Worm (Caenorhabditis elegans) whole organism, young adult: Measurements from ENCODE around the gene npr-5.
A peak's percentile ranks its signal among the peaks of the same experiment; 100 is the strongest.

Source experiments
- F10E7.11 ChIP-seq: sonication (generic microtip); optimal IDR thresholded peaks from 2 replicates; lab custom pipeline; 2017; ENCODE audit warnings: mild to moderate bottlenecking, missing genetic modification characterization, moderate library complexity, missing compliant biosample characterization
- F37B4.10 ChIP-seq: fragments of 200-800 bp; sonication (Bioruptor generic); IDR thresholded peaks from 2 replicates; pipeline ENCODE4 v1.3.6; 2022; ENCODE audit warnings: missing genetic modification characterization, missing compliant biosample characterization
- akir-1 ChIP-seq: fragments of 200-800 bp; sonication (Bioruptor generic); optimal IDR thresholded peaks from 2 replicates; lab custom pipeline; 2018; ENCODE audit warnings: mild to moderate bottlenecking, missing genetic modification characterization, moderate library complexity, missing compliant biosample characterization
- attf-5 ChIP-seq: fragments of 200-800 bp; sonication (Bioruptor generic); optimal IDR thresholded peaks from 2 replicates; lab custom pipeline; 2018; ENCODE audit warnings: mild to moderate bottlenecking, missing genetic modification characterization, missing compliant biosample characterization
- attf-6 ChIP-seq: fragments of 200-800 bp; sonication (Bioruptor generic); IDR thresholded peaks from 2 replicates; pipeline ENCODE4 v1.3.6; 2022; ENCODE audit warnings: missing genetic modification reagents, missing genetic modification characterization, missing compliant biosample characterization
- cebp-1 ChIP-seq, 2 experiments: fragments of 200-800 bp in 1 of 2; sonication (Bioruptor generic) in 1 of 2; sonication (generic microtip) in 1 of 2; IDR thresholded peaks in 1 of 2; optimal IDR thresholded peaks in 1 of 2; 2 replicates each; pipeline versions ENCODE4 v1.3.6 to Lab custom; 2017 to 2022; ENCODE audit warnings: missing compliant biosample characterization in 2 of 2, missing genetic modification characterization in 2 of 2, mild to moderate bottlenecking in 1 of 2, missing genetic modification reagents in 1 of 2, moderate library complexity in 1 of 2
- ceh-58 ChIP-seq: fragments of 200-800 bp; sonication (Bioruptor generic); IDR thresholded peaks from 2 replicates; pipeline ENCODE4 v1.3.6; 2022; ENCODE audit warnings: missing genetic modification characterization, missing compliant biosample characterization
- ceh-91 ChIP-seq: fragments of 200-800 bp; sonication (Bioruptor generic); IDR thresholded peaks from 2 replicates; pipeline ENCODE4 v1.3.6; 2022; ENCODE audit warnings: missing genetic modification reagents, missing genetic modification characterization, missing compliant biosample characterization
- dox-1 ChIP-seq: fragments of 200-800 bp; sonication (Bioruptor generic); IDR thresholded peaks from 2 replicates; pipeline ENCODE4 v1.3.6; 2022; ENCODE audit warnings: missing genetic modification reagents, missing genetic modification characterization, missing compliant biosample characterization
- dpl-1 ChIP-seq: fragments of 150-350 bp; optimal IDR thresholded peaks from 2 replicates; lab custom pipeline; 2014; ENCODE audit warnings: missing biosample characterization, missing genetic modification reagents, missing genetic modification characterization
- efl-1 ChIP-seq: fragments of 150-350 bp; optimal IDR thresholded peaks from 2 replicates; lab custom pipeline; 2014; ENCODE audit warnings: missing biosample characterization, missing genetic modification reagents, missing genetic modification characterization
- ets-4 ChIP-seq: fragments of 200-800 bp; sonication (Bioruptor generic); optimal IDR thresholded peaks from 2 replicates; lab custom pipeline; 2018; ENCODE audit warnings: mild to moderate bottlenecking, missing genetic modification characterization, missing compliant biosample characterization
- fkh-3 ChIP-seq: sonication (generic microtip); optimal IDR thresholded peaks from 2 replicates; lab custom pipeline; 2016; ENCODE audit warnings: mild to moderate bottlenecking, missing genetic modification characterization, missing compliant biosample characterization
- hmg-1.2 ChIP-seq: fragments of 200-800 bp; sonication (Bioruptor generic); IDR thresholded peaks from 2 replicates; pipeline ENCODE4 v1.3.6; 2022; ENCODE audit warnings: missing genetic modification reagents, missing genetic modification characterization, missing compliant biosample characterization
- lin-26 ChIP-seq: fragments of 200-800 bp; sonication (Bioruptor generic); IDR thresholded peaks from 2 replicates; pipeline ENCODE4 v1.3.6; 2022; ENCODE audit warnings: missing genetic modification reagents, missing genetic modification characterization, missing compliant biosample characterization
- lin-54 ChIP-seq: fragments of 200-800 bp; sonication (Bioruptor generic); optimal IDR thresholded peaks from 2 replicates; lab custom pipeline; 2018; ENCODE audit warnings: mild to moderate bottlenecking, missing genetic modification characterization, missing compliant biosample characterization
- lsl-1 ChIP-seq: fragments of 200-800 bp; sonication (Bioruptor generic); optimal IDR thresholded peaks from 2 replicates; lab custom pipeline; 2018; ENCODE audit warnings: mild to moderate bottlenecking, missing genetic modification characterization, moderate library complexity, missing compliant biosample characterization
- madf-10 ChIP-seq: sonication (generic microtip); optimal IDR thresholded peaks from 2 replicates; lab custom pipeline; 2016; ENCODE audit warnings: mild to moderate bottlenecking, missing genetic modification characterization, missing compliant biosample characterization
- madf-6 ChIP-seq: fragments of 200-800 bp; sonication (Bioruptor generic); IDR thresholded peaks from 2 replicates; pipeline ENCODE4 v1.3.6; 2022; ENCODE audit warnings: missing genetic modification reagents, missing genetic modification characterization, missing compliant biosample characterization
- madf-8 ChIP-seq: fragments of 200-800 bp; sonication (Bioruptor generic); conservative IDR thresholded peaks from 2 replicates; pipeline ENCODE4 v1.3.6; 2022; ENCODE audit warnings: missing genetic modification reagents, missing genetic modification characterization, missing compliant biosample characterization
- mcd-1 ChIP-seq: fragments of 200-800 bp; sonication (Bioruptor generic); IDR thresholded peaks from 2 replicates; pipeline ENCODE4 v1.3.6; 2022; ENCODE audit warnings: missing genetic modification reagents, missing genetic modification characterization, missing compliant biosample characterization
- mes-4 ChIP-seq: sonication (generic microtip); optimal IDR thresholded peaks from 2 replicates; lab custom pipeline; 2016; ENCODE audit warnings: missing genotype, missing genetic modification characterization, missing compliant biosample characterization
- nhr-80 ChIP-seq: sonication (generic microtip); optimal IDR thresholded peaks from 2 replicates; lab custom pipeline; 2016; ENCODE audit warnings: missing genetic modification characterization, missing compliant biosample characterization
- rpc-1 ChIP-seq, 2 experiments: fragments of 150-350 bp in 1 of 2; sonication (generic microtip) in 1 of 2; optimal IDR thresholded peaks; 2 replicates each; lab custom pipeline; 2014 to 2018; ENCODE audit warnings: missing biosample characterization in 1 of 2, missing genetic modification characterization in 1 of 2, missing genetic modification reagents in 1 of 2, missing genotype in 1 of 2
- snpc-4 ChIP-seq, 5 experiments: fragments of 150-350 bp in 1 of 5; sonication (generic microtip) in 4 of 5; optimal IDR thresholded peaks; 2 replicates each; lab custom pipeline; 2014 to 2018; ENCODE audit warnings: missing genetic modification characterization in 5 of 5, missing biosample characterization in 3 of 5, antibody characterized with exemption in 2 of 5, mild to moderate bottlenecking in 2 of 5, missing compliant biosample characterization in 2 of 5, missing genotype in 2 of 5, moderate library complexity in 2 of 5, missing genetic modification reagents in 1 of 5
- sptf-2 ChIP-seq: fragments of 200-800 bp; sonication (Bioruptor generic); optimal IDR thresholded peaks from 2 replicates; lab custom pipeline; 2018; ENCODE audit warnings: mild to moderate bottlenecking, missing genetic modification characterization, missing compliant biosample characterization
- xnd-1 ChIP-seq: sonication (generic microtip); optimal IDR thresholded peaks from 2 replicates; lab custom pipeline; 2016; ENCODE audit warnings: missing genotype, missing genetic modification reagents, missing genetic modification characterization, missing compliant biosample characterization
- zfh-2 ChIP-seq: fragments of 200-800 bp; sonication (Bioruptor generic); conservative IDR thresholded peaks from 2 replicates; pipeline ENCODE4 v1.3.6; 2022; ENCODE audit warnings: missing genetic modification reagents, missing genetic modification characterization, missing compliant biosample characterization
- ztf-18 ChIP-seq: sonication (generic microtip); optimal IDR thresholded peaks from 2 replicates; lab custom pipeline; 2016; ENCODE audit warnings: missing genotype, mild to moderate bottlenecking, missing genetic modification characterization, missing compliant biosample characterization
- ztf-26 ChIP-seq: sonication (generic microtip); optimal IDR thresholded peaks from 2 replicates; lab custom pipeline; 2017; ENCODE audit warnings: missing genetic modification characterization, missing compliant biosample characterization
- ztf-6 ChIP-seq: fragments of 200-800 bp; sonication (Bioruptor generic); IDR thresholded peaks from 2 replicates; pipeline ENCODE4 v1.3.6; 2022; ENCODE audit warnings: missing genetic modification reagents, missing genetic modification characterization, missing compliant biosample characterization

The npr-5 gene

DNA sequence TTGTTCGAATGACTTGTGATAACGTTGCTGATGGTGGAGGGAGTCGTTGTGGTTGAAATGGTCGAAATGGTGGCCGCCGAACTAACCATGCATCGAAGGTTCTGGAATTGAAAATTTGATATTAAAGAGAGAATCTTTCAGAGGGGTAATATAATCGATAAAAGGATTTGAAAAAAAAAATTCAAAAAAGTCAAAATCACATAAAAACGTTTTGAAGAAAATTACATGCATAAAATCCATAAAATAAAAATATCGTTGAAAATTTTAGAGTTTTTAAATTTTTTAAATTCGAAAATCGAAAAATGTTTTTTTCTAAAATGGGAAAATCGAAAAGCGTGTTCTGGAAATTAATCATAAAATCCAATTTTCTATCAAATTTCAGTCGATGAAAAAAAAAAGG, at the start of gene npr-5:
npr-5 (minus strand) TSS at position 101 of the 400 bp plus-strand sequence.
- TF ChIP-seq fkh-3, result no peak

DNA sequence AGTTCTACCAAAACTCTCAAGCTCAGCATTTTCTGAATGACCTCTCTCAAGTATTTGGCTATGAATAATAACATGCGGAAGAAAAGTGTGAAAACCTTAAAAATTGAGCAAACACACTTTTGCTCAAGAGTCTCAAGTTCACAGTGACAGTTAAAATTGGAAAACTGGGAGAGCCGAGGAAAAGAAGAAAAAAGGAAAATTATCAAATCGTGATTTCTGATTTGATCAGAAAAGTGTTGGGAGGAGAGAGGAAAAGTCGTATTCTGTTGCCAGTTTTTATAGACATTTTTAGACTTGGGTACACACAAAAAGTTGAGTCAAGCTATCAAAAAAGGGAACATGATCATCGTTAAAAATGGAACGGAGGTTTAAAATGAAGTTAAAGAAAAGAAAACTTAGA, 49.7 kb upstream of the npr-5 start:
- no peak for TF ChIP-seq ztf-26 (tag; lab: Kevin White, UChicago)
- TF ChIP-seq zfh-2 (GFP tag; lab: Robert Waterston, UW), result no peak
- TF ChIP-seq F37B4.10, result no peak
- TF ChIP-seq nhr-80 (tag; lab: Kevin White, UChicago), result peak; percentile 71

DNA sequence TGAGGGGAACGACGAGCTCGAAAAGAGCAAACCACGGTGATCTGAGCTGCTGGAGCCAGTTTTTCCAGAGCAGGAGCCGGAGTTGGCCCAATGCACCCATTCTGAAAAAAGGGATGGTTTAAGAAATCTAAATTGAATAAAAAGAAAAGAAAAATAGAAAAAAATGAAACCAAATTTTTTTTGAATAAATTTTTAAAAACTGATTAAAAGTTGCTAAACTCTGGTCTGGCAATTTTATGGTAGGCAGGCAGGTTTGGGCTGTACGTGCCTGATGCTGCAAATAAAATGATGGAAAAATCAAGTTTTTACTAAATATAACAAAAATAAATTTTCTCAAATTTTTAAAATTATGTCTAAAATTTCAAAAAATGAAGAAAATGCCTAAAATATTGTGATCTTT, 49.1 kb upstream of the npr-5 start, which contains the start of gene abt-4:
abt-4 (minus strand) TSS at position 101 of the 400 bp plus-strand sequence.
- TF ChIP-seq ztf-18 (tag; lab: Kevin White, UChicago) (no peak), mes-4 (tag; lab: Kevin White, UChicago) (no peak), rpc-1 (optimal IDR thresholded peaks at IDR 0.05; lab: Kevin White, UChicago) (no peak), rpc-1 (tag; optimal IDR thresholded peaks at IDR 0.05; lab: Kevin White, UChicago) (no peak)
- TF ChIP-seq, all 124 proteins: peak for 0

DNA sequence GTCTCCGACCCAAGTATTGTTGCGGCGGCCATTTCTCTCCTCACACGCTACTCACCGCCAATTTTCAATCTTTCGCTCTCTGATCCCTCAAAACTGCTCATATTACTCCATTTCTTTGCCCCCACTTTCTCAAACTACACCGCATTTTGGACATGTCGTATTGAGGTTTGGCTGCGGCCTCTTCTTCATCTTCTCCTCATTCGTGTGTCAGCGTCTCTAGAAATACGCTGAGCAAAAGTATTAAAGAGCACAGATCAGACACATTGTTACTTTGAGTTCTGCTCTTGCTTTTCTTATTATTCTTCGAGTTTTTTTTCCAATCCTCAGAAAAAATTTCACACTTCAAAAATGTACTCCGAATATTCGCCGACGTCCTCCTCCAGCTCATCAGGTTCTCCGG, 38.5 kb upstream of the npr-5 start:
- TF ChIP-seq F10E7.11 (tag; lab: Kevin White, UChicago), result no peak
- TF ChIP-seq attf-6 (GFP tag; lab: Robert Waterston, UW), result no peak

DNA sequence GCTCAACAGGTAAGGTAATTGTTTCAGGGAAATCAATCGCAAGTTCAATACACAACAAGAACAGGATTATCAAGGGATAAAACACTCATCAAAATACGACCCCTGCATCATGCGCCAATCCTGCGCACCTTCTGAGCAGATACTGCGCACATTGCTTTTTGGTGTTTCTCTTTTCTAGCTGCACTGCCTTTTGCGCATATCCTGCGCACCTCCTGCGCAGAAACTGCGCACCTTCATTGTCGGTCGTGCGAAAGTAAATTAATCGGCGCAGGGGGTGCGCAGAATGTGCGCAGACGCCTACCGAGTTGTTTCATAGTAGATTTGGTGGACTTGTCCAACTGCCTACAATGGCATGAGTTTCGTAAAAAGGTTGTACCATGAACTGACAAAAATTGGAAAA, 35.4 kb upstream of the npr-5 start:
- TF ChIP-seq dox-1 (GFP tag; lab: Robert Waterston, UW), result 0 out of 2 replicates have a peak, but pooled peaks have one; percentile 23

DNA sequence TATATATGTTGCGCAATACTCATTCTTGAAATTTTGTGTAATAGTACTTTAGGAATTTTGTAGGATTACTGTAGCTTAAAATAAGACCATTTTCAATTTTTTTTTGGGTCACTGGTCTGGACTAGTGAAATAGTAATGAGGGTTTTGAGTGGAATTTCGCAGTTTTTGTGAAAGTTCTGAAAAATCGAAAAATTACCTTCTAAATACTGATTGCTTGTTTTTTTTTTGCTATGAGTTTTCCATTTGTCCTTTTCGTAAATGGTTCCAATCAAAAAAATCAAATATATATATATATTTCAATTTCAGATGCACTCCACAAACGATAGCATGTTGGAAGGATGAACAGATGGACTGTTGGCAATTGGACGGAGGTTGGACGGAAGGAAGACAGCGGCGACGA, 30.9 kb upstream of the npr-5 start, which contains the start of gene nhr-15:
nhr-15 (plus strand) TSS at position 301 of the 400 bp plus-strand sequence.
- TF ChIP-seq attf-5 (GFP tag; lab: Kevin White, UChicago), result no peak
- TF ChIP-seq lsl-1, result peak; percentile 14

DNA sequence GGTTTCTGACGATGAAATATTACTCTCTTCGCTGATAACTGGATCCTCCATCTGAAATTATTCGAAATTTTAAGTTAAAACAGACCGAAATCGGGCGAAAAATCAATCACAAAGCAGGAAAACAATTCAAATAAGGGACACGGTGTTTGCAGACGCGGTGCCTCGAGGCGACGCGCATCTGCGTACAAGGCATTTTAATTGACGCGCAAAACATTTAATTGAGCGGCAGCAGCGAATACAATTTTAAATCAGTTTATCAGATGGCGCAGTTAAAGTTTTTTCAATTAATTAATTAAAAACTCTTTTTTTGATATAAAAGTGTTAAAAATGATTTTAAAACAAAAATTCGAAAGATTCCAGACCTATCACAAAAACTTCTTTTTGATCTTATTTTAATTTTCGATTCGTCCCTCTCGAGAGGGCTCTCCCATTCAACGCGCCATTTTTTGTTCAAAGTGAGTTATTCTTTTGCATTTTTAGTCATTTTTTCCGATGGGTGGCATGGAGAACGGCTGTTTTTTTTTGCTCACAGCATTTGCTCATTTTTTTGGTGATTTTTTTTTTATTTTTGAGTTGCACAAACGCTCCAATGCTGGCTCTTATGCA, 30.1 kb upstream of the npr-5 start, which contains the start of gene phf-10:
phf-10 (minus strand) TSS at position 81 of the 606 bp plus-strand sequence.
- TF ChIP-seq lsl-1, result peak; percentile 19
- TF ChIP-seq ceh-91 (GFP tag; lab: Robert Waterston, UW), result peak; percentile 31; the same call in 1 of the 2 replicates
- TF ChIP-seq sptf-2, result no peak
- TF ChIP-seq snpc-4 (GFP tag; optimal IDR thresholded peaks at IDR 0.05; lab: Kevin White, UChicago), result no peak
- peak in 1 of 4 experiments; percentile 25 for TF ChIP-seq snpc-4 (tag; optimal IDR thresholded peaks at IDR 0.05; lab: Kevin White, UChicago)
- TF ChIP-seq lin-54 (GFP tag; lab: Kevin White, UChicago), result peak; percentile 40
- TF ChIP-seq mcd-1 (GFP tag; lab: Robert Waterston, UW), result peak; percentile 50; the same call in 1 of the 2 replicates
- TF ChIP-seq hmg-1.2 (GFP tag; lab: Robert Waterston, UW), result peak; percentile 16; the same call in 1 of the 2 replicates
- TF ChIP-seq ceh-58 (GFP tag; lab: Robert Waterston, UW), result no peak
- TF ChIP-seq dox-1 (GFP tag; lab: Robert Waterston, UW), result 0 out of 2 replicates have a peak, but pooled peaks have one; percentile 27
- no peak for TF ChIP-seq ztf-6 (GFP tag; lab: Robert Waterston, UW)
- TF ChIP-seq madf-8 (GFP tag; lab: Robert Waterston, UW), result 0 out of 2 replicates have a peak, but pooled peaks have one; percentile 26
- TF ChIP-seq ets-4 (GFP tag; lab: Kevin White, UChicago), result no peak
- peak; percentile 32 for TF ChIP-seq xnd-1
- no peak for TF ChIP-seq madf-10 (tag; lab: Kevin White, UChicago)
- TF ChIP-seq dpl-1 (GFP tag; lab: Kevin White, UChicago), result peak; percentile 39
- TF ChIP-seq akir-1 (GFP tag; lab: Kevin White, UChicago), result no peak
- no peak for TF ChIP-seq lin-26 (GFP tag; lab: Robert Waterston, UW)
- no peak for TF ChIP-seq cebp-1 (GFP tag; IDR thresholded peaks at IDR 0.05; lab: Robert Waterston, UW)
- TF ChIP-seq cebp-1 (tag; optimal IDR thresholded peaks at IDR 0.05; lab: Kevin White, UChicago), result peak; percentile 3
- peak; percentile 68 for TF ChIP-seq madf-6
- peak; percentile 87 for TF ChIP-seq efl-1
